Worm (Caenorhabditis elegans): ENCODE results near the gene dnj-7.

Gene dnj-7

DNA sequence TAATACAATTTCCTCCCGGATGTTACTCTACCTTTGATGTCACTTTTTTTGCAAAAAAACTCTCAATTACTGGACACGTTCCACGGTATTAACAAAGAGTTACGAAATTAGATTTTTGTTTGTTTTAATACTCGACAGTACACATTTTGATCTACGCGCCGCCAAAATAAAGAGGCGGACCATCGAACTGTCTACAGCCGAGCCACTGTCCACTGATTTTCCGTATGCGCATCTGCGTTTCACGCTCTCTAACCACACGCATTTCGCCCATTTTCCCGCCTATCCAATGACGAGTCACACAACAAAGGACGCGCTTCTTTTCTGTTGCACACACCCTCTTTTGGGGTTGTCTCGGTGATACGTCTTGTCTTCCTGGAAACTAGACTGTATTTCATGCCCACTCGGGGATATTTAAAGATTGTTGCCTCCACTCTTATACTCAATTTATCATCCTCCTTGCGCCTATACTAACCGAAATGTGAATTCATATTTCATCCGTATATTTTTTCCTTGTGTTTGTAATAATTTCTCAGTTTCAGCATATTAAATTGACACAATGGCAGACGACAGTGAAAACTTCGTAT lies 5.6 kb downstream of the dnj-7 start, which contains the start of gene C55B6.1:
Gene C55B6.1 (plus strand): TSS at position 534 of the 584 bp plus-strand sequence.
- TF ChIP-seq F13H6.1 (tag; optimal IDR thresholded peaks at IDR 0.05): no peak
- TF ChIP-seq ceh-45 (GFP tag; IDR thresholded peaks at IDR 0.05): no peak
- TF ChIP-seq K02D7.2 (tag; optimal IDR thresholded peaks at IDR 0.05): no peak
- TF ChIP-seq elt-4 (tag; optimal IDR thresholded peaks at IDR 0.05): no peak
- no peak for TF ChIP-seq rnt-1 (tag; optimal IDR thresholded peaks at IDR 0.05)
- no peak for TF ChIP-seq gmeb-2 (tag; optimal IDR thresholded peaks at IDR 0.05)
- no peak for TF ChIP-seq pqm-1 (tag; optimal IDR thresholded peaks at IDR 0.05)
- TF ChIP-seq unc-42 (tag; optimal IDR thresholded peaks at IDR 0.05): no peak
- no peak for TF ChIP-seq hlh-13 (GFP tag; optimal IDR thresholded peaks at IDR 0.05)
- no peak for TF ChIP-seq ets-4 (tag; optimal IDR thresholded peaks at IDR 0.05)
- TF ChIP-seq unc-86 (tag; optimal IDR thresholded peaks at IDR 0.05): no peak
- TF ChIP-seq ceh-2 (tag; optimal IDR thresholded peaks at IDR 0.05): no peak
- no peak for TF ChIP-seq ceh-30 (tag; optimal IDR thresholded peaks at IDR 0.05)
- TF ChIP-seq pha-2 (tag; optimal IDR thresholded peaks at IDR 0.05): no peak
- TF ChIP-seq ceh-34 (tag; optimal IDR thresholded peaks at IDR 0.05): no peak
- no peak for TF ChIP-seq ceh-31 (tag; optimal IDR thresholded peaks at IDR 0.05)
- no peak for TF ChIP-seq ceh-6 (GFP tag; optimal IDR thresholded peaks at IDR 0.05)
- TF ChIP-seq npax-4 (tag; optimal IDR thresholded peaks at IDR 0.05): no peak

DNA sequence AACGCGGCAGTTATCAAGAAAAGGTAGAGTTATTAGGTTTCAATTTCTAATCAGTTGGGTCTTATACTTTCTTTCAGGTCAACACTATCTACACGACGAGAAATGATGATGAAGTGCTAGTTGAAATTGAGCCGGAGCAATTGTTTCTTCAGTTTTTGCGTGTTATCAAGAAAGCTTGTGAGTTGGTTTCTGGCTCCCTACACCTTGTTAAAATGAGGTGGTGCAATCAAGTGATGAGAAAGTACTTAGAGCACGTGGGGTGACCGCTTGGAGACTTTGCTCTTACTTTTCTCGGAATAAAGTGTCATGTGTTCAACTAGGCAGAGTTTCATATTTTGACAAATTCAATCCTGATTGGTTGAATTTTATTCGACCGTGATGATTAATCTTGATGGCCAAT lies 6.1 kb downstream of the dnj-7 start:
- TF ChIP-seq ceh-34 (tag; optimal IDR thresholded peaks at IDR 0.05) (no peak), lim-6 (tag; optimal IDR thresholded peaks at IDR 0.05) (no peak), ceh-6 (GFP tag; optimal IDR thresholded peaks at IDR 0.05) (no peak), hlh-8 (tag; optimal IDR thresholded peaks at IDR 0.05) (no peak), rnt-1 (tag; optimal IDR thresholded peaks at IDR 0.05) (no peak), ceh-19 (GFP tag; optimal IDR thresholded peaks at IDR 0.05) (no peak), pros-1 (tag; optimal IDR thresholded peaks at IDR 0.05) (no peak), che-1 (tag; optimal IDR thresholded peaks at IDR 0.05) (no peak), syd-9 (tag; optimal IDR thresholded peaks at IDR 0.05) (no peak), hlh-13 (GFP tag; optimal IDR thresholded peaks at IDR 0.05) (no peak), sdc-2 (tag; optimal IDR thresholded peaks at IDR 0.05) (no peak), pqm-1 (tag; optimal IDR thresholded peaks at IDR 0.05) (no peak)

DNA sequence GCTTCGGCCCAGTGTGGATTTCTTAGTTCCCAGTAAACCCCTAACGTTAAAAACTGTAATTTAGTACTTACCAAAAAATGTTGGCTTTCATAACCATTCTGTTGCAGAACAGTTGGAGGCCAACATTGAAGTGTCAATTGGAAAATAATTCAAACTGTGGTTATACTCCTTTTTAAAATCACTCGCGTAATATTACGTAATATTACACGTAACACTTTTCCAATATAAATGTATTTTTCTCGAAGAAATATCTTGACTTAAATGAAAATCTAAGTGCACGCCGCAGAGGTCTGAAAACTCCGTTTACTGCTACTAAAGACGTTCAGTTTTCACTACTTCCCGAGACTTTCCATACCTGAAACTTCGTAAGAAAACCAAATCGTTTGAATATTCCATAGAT lies 9.8 kb downstream of the dnj-7 start:
- no peak for TF ChIP-seq ceh-2 (tag; optimal IDR thresholded peaks at IDR 0.05)
- no peak for TF ChIP-seq C08G9.2 (tag; optimal IDR thresholded peaks at IDR 0.05)
- no peak for TF ChIP-seq gmeb-2 (tag; optimal IDR thresholded peaks at IDR 0.05)
- no peak for TF ChIP-seq unc-42 (tag; optimal IDR thresholded peaks at IDR 0.05)
- TF ChIP-seq rnt-1 (tag; optimal IDR thresholded peaks at IDR 0.05): no peak
- no peak for TF ChIP-seq ceh-24 (tag; optimal IDR thresholded peaks at IDR 0.05)
- TF ChIP-seq ref-2 (tag; optimal IDR thresholded peaks at IDR 0.05): no peak
- no peak for TF ChIP-seq dve-1 (tag; optimal IDR thresholded peaks at IDR 0.05)
- TF ChIP-seq elt-4 (tag; optimal IDR thresholded peaks at IDR 0.05): no peak
- TF ChIP-seq pag-3 (tag; optimal IDR thresholded peaks at IDR 0.05; ENCODE audit: borderline replicate concordance): no peak
- TF ChIP-seq pha-4 (tag; optimal IDR thresholded peaks at IDR 0.05): no peak
- TF ChIP-seq ceh-14 (tag; optimal IDR thresholded peaks at IDR 0.05): no peak
- TF ChIP-seq che-1 (tag; optimal IDR thresholded peaks at IDR 0.05): no peak
- no peak for TF ChIP-seq ama-1 (optimal IDR thresholded peaks at IDR 0.05)
- no peak for TF ChIP-seq ceh-6 (GFP tag; optimal IDR thresholded peaks at IDR 0.05)
- TF ChIP-seq sox-2 (GFP tag; IDR thresholded peaks at IDR 0.05): no peak
- TF ChIP-seq hlh-30 (tag; optimal IDR thresholded peaks at IDR 0.05; ENCODE audit: insufficient read depth): no peak
- no peak for TF ChIP-seq ceh-48 (tag; optimal IDR thresholded peaks at IDR 0.05)
- TF ChIP-seq unc-55 (GFP tag; optimal IDR thresholded peaks at IDR 0.05): no peak
- no peak for TF ChIP-seq nhr-11 (tag; optimal IDR thresholded peaks at IDR 0.05)

DNA sequence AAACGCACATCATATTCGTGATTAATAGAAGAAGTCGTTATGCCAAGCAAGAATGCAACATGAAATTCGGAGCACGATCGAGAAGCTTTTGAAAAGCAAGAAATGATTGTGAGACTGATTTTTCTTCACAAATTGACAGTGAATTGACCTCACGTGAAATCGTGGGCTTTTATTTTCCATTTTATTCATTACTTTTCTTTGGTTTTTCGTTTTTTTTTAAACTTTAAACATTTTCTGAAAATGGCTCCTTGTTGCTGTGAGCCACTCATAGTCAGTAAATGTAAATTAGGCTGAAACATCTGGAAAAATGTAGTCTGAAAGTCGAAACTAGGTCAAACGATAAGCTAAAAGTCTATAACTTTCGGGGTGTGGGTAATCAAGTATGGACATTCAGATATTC lies 10.8 kb downstream of the dnj-7 start, which contains the start of gene C55B6.5:
Gene C55B6.5 (minus strand): TSS at position 101 of the 400 bp plus-strand sequence.
- TF ChIP-seq ets-4 (tag; optimal IDR thresholded peaks at IDR 0.05) (no peak), elt-2 (tag; optimal IDR thresholded peaks at IDR 0.05) (no peak), unc-42 (tag; optimal IDR thresholded peaks at IDR 0.05) (no peak), pax-1 (tag; optimal IDR thresholded peaks at IDR 0.05) (no peak), ceh-31 (tag; optimal IDR thresholded peaks at IDR 0.05) (no peak), ceh-6 (GFP tag; optimal IDR thresholded peaks at IDR 0.05) (no peak), pqm-1 (tag; optimal IDR thresholded peaks at IDR 0.05) (no peak)

Measured in whole organism, late embryonic.